Worm (Caenorhabditis elegans): ENCODE data around the gene sop-2.

Gene sop-2

ce11 chrII:12343710-12344109, 4.0 kb downstream of the sop-2 start:
- no peak for TF ChIP-seq unc-62 (GFP tag; optimal IDR thresholded peaks at IDR 0.05)

ce11 chrII:12344787-12345186, 5.0 kb downstream of the sop-2 start, which contains the start of gene C44C11.6:
Gene C44C11.6, plus strand, starts transcription at chrII:12344809.
- no peak for TF ChIP-seq unc-62 (GFP tag; optimal IDR thresholded peaks at IDR 0.05)

DNA sequence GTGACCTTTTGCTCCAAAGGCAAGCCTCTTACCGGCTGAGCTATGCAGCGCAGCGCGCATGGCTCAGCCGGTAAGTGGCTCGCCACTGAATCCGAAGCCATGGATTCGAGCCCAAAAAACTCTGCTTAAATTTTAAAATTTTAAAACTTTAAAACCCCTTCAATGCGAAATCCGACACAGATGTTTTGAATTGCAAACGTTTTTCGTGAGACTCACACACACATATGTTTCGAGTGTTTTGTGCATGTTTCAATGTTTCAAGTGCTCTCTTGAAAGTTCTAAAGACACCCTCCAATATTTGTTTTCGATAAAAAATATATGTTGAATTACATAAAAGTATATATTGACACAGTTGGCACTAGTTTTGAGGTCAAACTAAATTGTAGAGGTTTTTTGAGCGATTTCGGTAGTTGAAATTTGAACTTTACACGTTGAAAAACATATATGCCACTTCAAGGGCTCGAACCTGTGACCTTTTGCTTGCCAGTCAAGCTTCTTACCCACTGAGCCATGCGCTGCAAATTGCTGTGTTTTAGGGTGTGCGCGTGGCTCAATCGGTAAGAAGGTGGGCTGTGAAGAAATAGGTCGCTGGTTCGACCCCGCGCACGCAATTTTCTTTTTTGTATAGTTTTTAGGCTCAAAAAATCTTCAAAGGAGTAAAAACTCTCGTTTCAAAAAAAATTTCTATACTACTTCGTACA, 6.7 kb downstream of the sop-2 start:
- no peak for TF ChIP-seq unc-62 (GFP tag; optimal IDR thresholded peaks at IDR 0.05)

ce11 chrII:12348957-12349356, 9.2 kb downstream of the sop-2 start:
- no peak for TF ChIP-seq unc-62 (GFP tag; optimal IDR thresholded peaks at IDR 0.05)

- TF ChIP-seq unc-62 (GFP tag; optimal IDR thresholded peaks at IDR 0.05) = no peak
These were observed 10.1 kb downstream of the sop-2 start for ce11 chrII:12349866-12350265.

ce11 chrII:12350737-12351275, 11.1 kb downstream of the sop-2 start:
- TF ChIP-seq unc-62 (GFP tag; optimal IDR thresholded peaks at IDR 0.05) = no peak

DNA sequence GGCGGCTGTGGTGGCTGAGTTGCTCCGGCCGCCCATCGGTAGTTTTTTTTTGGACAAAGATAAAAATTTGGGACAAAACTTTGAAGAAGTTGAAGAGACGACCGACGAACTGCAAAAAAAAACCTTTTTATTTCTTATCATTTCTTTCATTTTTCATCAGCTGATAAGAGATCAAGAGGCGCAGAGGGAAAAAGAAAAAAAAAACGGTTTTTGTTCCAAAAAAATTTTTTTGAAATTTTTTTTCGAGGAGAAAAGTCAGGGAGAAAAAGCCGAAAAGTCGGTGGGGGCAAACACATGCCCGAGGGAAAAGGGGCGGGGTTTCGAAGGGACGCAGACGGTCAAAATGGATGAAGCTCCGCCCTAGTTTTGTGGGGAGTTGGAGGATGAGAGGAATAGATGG, 12.4 kb downstream of the sop-2 start, which contains the start of gene ras-1:
Gene ras-1 (minus strand): TSS at position 129 of the 400 bp plus-strand sequence.
- TF ChIP-seq unc-62 (GFP tag; optimal IDR thresholded peaks at IDR 0.05) = no peak

- no peak for TF ChIP-seq unc-62 (GFP tag; optimal IDR thresholded peaks at IDR 0.05)
These were observed 13.4 kb downstream of the sop-2 start for ce11 chrII:12353104-12353503.

DNA sequence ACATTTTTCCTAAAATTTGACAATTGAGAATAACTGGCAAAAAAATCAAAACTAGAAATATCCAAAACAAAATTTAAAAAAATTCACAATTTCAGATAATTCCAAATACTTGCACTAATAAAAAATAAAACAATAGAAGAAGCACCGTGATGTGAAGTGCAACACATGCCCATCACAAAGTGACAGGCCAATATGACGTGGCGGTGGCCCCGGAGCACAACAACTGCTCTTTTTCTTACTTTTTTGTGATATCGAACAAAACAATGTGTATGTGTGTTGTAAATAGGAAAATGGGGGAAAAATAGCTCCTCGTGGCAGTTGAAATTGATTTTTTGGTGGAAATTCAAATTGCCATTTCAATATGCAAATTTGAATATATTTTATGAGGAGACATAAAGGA, 14.1 kb downstream of the sop-2 start:
- TF ChIP-seq unc-62 (GFP tag; optimal IDR thresholded peaks at IDR 0.05) = no peak

- TF ChIP-seq unc-62 (GFP tag; optimal IDR thresholded peaks at IDR 0.05) = no peak
These were observed 22.5 kb downstream of the sop-2 start for ce11 chrII:12362262-12362661.

DNA sequence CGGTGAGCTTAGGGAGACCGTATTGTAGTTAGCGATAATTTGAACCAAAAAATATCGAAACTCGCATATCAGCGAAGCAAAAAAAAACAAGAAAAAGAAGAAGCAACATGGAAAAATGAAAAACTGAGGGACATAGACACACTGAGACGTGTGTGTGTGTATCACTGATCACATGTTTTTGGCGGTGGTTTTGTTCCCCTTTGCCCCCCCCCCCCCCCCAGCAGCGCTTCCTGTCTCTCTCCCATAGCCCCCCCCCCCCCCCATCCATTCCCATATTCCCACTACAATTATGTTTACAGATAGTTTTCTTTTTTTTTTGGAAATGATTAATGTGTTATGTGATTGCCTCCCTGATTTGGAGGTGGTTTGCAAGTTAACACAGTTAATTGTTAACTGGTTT, 29.5 kb downstream of the sop-2 start:
- no peak for TF ChIP-seq unc-62 (GFP tag; optimal IDR thresholded peaks at IDR 0.05)

ce11 chrII:12373921-12374320, 34.2 kb downstream of the sop-2 start:
- TF ChIP-seq unc-62 (GFP tag; optimal IDR thresholded peaks at IDR 0.05) = no peak

DNA sequence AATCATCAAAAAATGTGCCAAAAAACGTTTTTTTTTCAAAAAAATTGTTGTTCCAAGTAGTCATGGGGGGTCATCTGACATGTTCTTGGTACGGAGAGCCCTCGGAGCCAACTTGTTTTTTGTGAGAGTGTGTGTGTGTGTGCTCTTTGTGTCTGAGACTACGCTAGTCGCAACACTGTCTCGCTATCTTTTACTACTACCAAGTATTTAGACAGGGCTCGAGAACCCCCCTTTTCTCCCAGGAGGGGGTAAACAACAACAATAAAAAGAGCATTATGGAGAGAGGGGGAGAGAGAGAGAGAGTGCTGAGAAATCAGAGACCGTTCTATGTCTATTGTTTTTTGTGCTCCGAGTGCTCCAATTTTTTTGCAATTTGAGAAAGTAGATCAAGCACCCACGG, 39.0 kb downstream of the sop-2 start:
- no peak for TF ChIP-seq unc-62 (GFP tag; optimal IDR thresholded peaks at IDR 0.05)

ce11 chrII:12379430-12379829, 39.7 kb downstream of the sop-2 start, which contains the start of gene marc-5:
Gene marc-5, minus strand, starts transcription at chrII:12379530.
- no peak for TF ChIP-seq unc-62 (GFP tag; optimal IDR thresholded peaks at IDR 0.05)

DNA sequence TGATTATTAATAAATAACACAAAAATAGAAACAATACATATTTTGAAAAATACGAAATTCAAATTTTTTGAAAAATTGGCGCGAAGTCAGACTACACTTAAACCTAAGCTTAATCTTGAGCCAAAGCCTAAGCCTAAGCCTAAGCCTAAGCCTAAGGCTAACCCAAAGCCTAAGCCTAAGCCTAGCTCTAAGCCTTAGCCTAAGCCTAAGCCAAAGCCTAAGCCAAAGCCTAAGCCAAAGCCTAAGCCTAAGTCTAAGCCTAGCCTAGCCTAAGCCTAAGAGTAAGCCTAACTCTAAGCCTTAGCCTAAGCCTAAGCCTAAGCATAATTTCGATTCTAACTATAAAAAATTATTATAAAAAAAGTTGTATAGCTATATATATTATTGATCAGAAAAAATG, 41.1 kb downstream of the sop-2 start:
- TF ChIP-seq unc-62 (GFP tag; optimal IDR thresholded peaks at IDR 0.05) = no peak

- no peak for TF ChIP-seq unc-62 (GFP tag; optimal IDR thresholded peaks at IDR 0.05)
These were observed 43.1 kb downstream of the sop-2 start, which contains the start of gene btb-14 for ce11 chrII:12382625-12383562. Gene btb-14, plus strand, starts transcription at chrII:12383463.
